Fruit fly (Drosophila melanogaster): ENCODE results near the gene mth.

Gene mth

dm6 chr3L:347641-348405 is 1.1 kb upstream of the mth start (continued):
- TF ChIP-seq gcm2 (GFP tag; optimal IDR thresholded peaks at IDR 0.05) (peak; percentile 33), row (GFP tag; IDR thresholded peaks at IDR 0.05) (peak; percentile 80), CG18619 (GFP tag; optimal IDR thresholded peaks at IDR 0.05) (peak; percentile 64), cg (GFP tag; optimal IDR thresholded peaks at IDR 0.05) (peak; percentile 58), CG43689 (GFP tag; IDR thresholded peaks at IDR 0.05) (0 out of 2 replicates have a peak, but pooled peaks have one; percentile 43), salm (tag; optimal IDR thresholded peaks at IDR 0.05) (no peak), CG14965 (GFP tag; optimal IDR thresholded peaks at IDR 0.05; ENCODE audit: borderline replicate concordance) (no peak), Aef1 (GFP tag; IDR thresholded peaks at IDR 0.05) (peak; percentile 34; the same call in 1 of the 3 replicates), bsh (GFP tag; optimal IDR thresholded peaks at IDR 0.05) (peak; percentile 80 to 92), lilli (GFP tag; optimal IDR thresholded peaks at IDR 0.05) (peak; percentile 61), Usf (GFP tag; optimal IDR thresholded peaks at IDR 0.05) (no peak), Antp (GFP tag; optimal IDR thresholded peaks at IDR 0.05) (peak; percentile 84), CG10543 (GFP tag; optimal IDR thresholded peaks at IDR 0.05) (no peak), CG3726 (GFP tag; IDR thresholded peaks at IDR 0.05) (0 out of 3 replicates have a peak, but pooled peaks have one; percentile 44), CG9797 (GFP tag; optimal IDR thresholded peaks at IDR 0.05) (no peak), CG11696 (GFP tag; IDR thresholded peaks at IDR 0.05) (no peak), slou (GFP tag; optimal IDR thresholded peaks at IDR 0.05) (no peak), CG15601 (tag; optimal IDR thresholded peaks at IDR 0.05) (peak; percentile 81), Gug (GFP tag; IDR thresholded peaks at IDR 0.05) (peak; percentile 49; the same call in 2 of the 4 replicates), CG34224 (GFP tag; IDR thresholded peaks at IDR 0.05; ENCODE audit: partially characterized antibody) (no peak), CG7745 (tag; optimal IDR thresholded peaks at IDR 0.05) (peak; percentile 4), CG17186 (GFP tag; optimal IDR thresholded peaks at IDR 0.05) (peak; percentile 40), CG33557 (GFP tag; optimal IDR thresholded peaks at IDR 0.05) (peak; percentile 59), CG3281 (GFP tag; optimal IDR thresholded peaks at IDR 0.05) (no peak), Oli (tag; optimal IDR thresholded peaks at IDR 0.05) (peak; percentile 77), CG18476 (GFP tag; optimal IDR thresholded peaks at IDR 0.05) (peak; percentile 47), Dbx (GFP tag; IDR thresholded peaks at IDR 0.05) (no peak), crc (GFP tag; optimal IDR thresholded peaks at IDR 0.05) (peak; percentile 13), repo (GFP tag; optimal IDR thresholded peaks at IDR 0.05) (peak; percentile 62), CG17385 (GFP tag; optimal IDR thresholded peaks at IDR 0.05) (peak; percentile 88), CG18262 (tag; optimal IDR thresholded peaks at IDR 0.05) (peak; percentile 86), dimm (GFP tag; IDR thresholded peaks at IDR 0.05) (no peak), twi (tag; optimal IDR thresholded peaks at IDR 0.05) (peak; percentile 29), fd96Cb (tag; optimal IDR thresholded peaks at IDR 0.05) (peak; percentile 82), h (optimal IDR thresholded peaks at IDR 0.05) (no peak), Dfd (GFP tag; optimal IDR thresholded peaks at IDR 0.05) (no peak), CG1529 (GFP tag; optimal IDR thresholded peaks at IDR 0.05) (peak; percentile 74), HLHmδ (GFP tag; optimal IDR thresholded peaks at IDR 0.05) (no peak), Rx (GFP tag; IDR thresholded peaks at IDR 0.05) (peak; percentile 71), CG8765 (GFP tag; IDR thresholded peaks at IDR 0.05) (0 out of 2 replicates have a peak, but pooled peaks have one; percentile 29), Lhr (GFP tag; optimal IDR thresholded peaks at IDR 0.05) (peak; percentile 56), unpg (GFP tag; optimal IDR thresholded peaks at IDR 0.05) (peak; percentile 70), CG2678 (tag; optimal IDR thresholded peaks at IDR 0.05) (peak; percentile 71), CG2202 (tag; optimal IDR thresholded peaks at IDR 0.05) (peak; percentile 71), gce (GFP tag; IDR thresholded peaks at IDR 0.05) (no peak), CG7963 (GFP tag; IDR thresholded peaks at IDR 0.05; ENCODE audit: partially characterized antibody) (no peak), rib (GFP tag; IDR thresholded peaks at IDR 0.05) (no peak), so (GFP tag; IDR thresholded peaks at IDR 0.05) (peak; percentile 27; the same call in 1 of the 3 replicates), Ravus (GFP tag; IDR thresholded peaks at IDR 0.05) (peak; percentile 25; the same call in 1 of the 2 replicates)
